Worm (Caenorhabditis elegans) whole organism, mixed stage, embryonic: ENCODE results near the gene ani-3.

Source experiments
- ceh-43 ChIP-seq: fragments of 200-800 bp; sonication (Bioruptor generic); optimal IDR thresholded peaks from 2 replicates; lab custom pipeline; 2018; ENCODE audit warnings: mild to moderate bottlenecking, missing genetic modification characterization, moderate library complexity, missing compliant biosample characterization
- flh-1 ChIP-seq: fragments of 200-800 bp; sonication (Bioruptor generic); optimal IDR thresholded peaks from 2 replicates; lab custom pipeline; 2018; ENCODE audit warnings: mild to moderate bottlenecking, missing genetic modification characterization, moderate library complexity, missing compliant biosample characterization
- ham-2 ChIP-seq: fragments of 200-800 bp; sonication (Bioruptor generic); optimal IDR thresholded peaks from 2 replicates; lab custom pipeline; 2018; ENCODE audit warnings: mild to moderate bottlenecking, missing genetic modification characterization, missing compliant biosample characterization
- nhr-12 ChIP-seq: fragments of 150-350 bp; optimal IDR thresholded peaks from 2 replicates; lab custom pipeline; 2014; ENCODE audit warnings: missing biosample characterization, missing genetic modification characterization
- sptf-1 ChIP-seq: sonication (generic microtip); optimal IDR thresholded peaks from 2 replicates; lab custom pipeline; 2017; ENCODE audit warnings: mild to moderate bottlenecking, missing genetic modification characterization, moderate library complexity, missing compliant biosample characterization
- tbx-8 ChIP-seq: fragments of 200-800 bp; sonication (Bioruptor generic); optimal IDR thresholded peaks from 2 replicates; lab custom pipeline; 2018; ENCODE audit warnings: mild to moderate bottlenecking, missing genetic modification characterization, moderate library complexity, missing compliant biosample characterization
- unc-62 ChIP-seq: fragments of 150-350 bp; optimal IDR thresholded peaks from 2 replicates; lab custom pipeline; 2014; ENCODE audit warnings: missing biosample characterization, missing genetic modification reagents, missing genetic modification characterization
- ztf-11 ChIP-seq: fragments of 150-350 bp; optimal IDR thresholded peaks from 2 replicates; lab custom pipeline; 2014; ENCODE audit warnings: missing biosample characterization, missing genetic modification characterization

ce11 chrV:19730280-19730679 lies 32.7 kb downstream of the ani-3 start, which contains the start of gene Y116F11A.1:
- TF ChIP-seq ceh-43 (no peak), unc-62 (no peak), ham-2 (GFP tag; lab: Kevin White, UChicago) (no peak), ztf-11 (tag; lab: Kevin White, UChicago) (no peak), flh-1 (GFP tag; lab: Kevin White, UChicago) (no peak), sptf-1 (no peak), nhr-12 (no peak), tbx-8 (GFP tag; lab: Kevin White, UChicago) (no peak)
